Worm (Caenorhabditis elegans): ENCODE measurements around the gene C04A11.1.

DNA sequence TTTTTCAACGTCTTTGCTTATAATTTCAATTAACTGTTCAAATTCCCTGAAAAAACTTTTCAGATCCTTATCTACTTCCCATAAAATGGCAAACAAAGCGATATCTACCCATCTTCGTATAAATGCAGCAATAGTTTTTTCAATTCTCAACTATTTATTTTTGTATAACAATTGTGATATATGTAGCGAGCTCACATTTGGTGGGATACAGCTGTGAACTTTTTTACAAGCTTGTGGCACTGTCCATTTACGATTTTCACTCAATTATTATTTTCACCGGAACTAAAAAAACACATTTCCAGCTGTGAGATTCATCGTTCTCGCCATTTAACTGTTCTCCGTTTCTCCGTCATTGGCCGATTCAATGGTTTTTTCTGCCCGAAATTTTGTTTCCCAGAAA lies 9.5 kb upstream of the C04A11.1 start, which contains the start of gene C40C9.4:
- no peak for TF ChIP-seq ztf-23 (GFP tag; IDR thresholded peaks at IDR 0.05)
- TF ChIP-seq flt-1 (GFP tag; IDR thresholded peaks at IDR 0.05), result no peak

Data from whole organism, midembryonic.